Fruit fly (Drosophila melanogaster) whole organism, embryonic: ENCODE measurements around the gene CG34429.

ENCODE experiments used
- Awh ChIP-seq: fragments of 200-800 bp; sonication (Bioruptor generic); IDR thresholded peaks from 2 replicates; pipeline ENCODE4, ENCODE4 v1.3.6; 2022; ENCODE audit warnings: missing biosample characterization, missing genetic modification characterization
- Blimp-1 ChIP-seq: fragments of 200-800 bp; sonication (Bioruptor generic); optimal IDR thresholded peaks from 3 replicates; lab custom pipeline; 2018; ENCODE audit warnings: missing biosample characterization, missing genetic modification characterization, mild to moderate bottlenecking, moderate library complexity, missing genetic modification reagents
- CG10267 ChIP-seq: fragments of 200-800 bp; sonication (Bioruptor generic); optimal IDR thresholded peaks from 2 replicates; lab custom pipeline; 2018; ENCODE audit warnings: missing biosample characterization, mild to moderate bottlenecking, missing genetic modification characterization, moderate library complexity
- CG10979 ChIP-seq: fragments of 200-800 bp; sonication (Bioruptor generic); optimal IDR thresholded peaks from 2 replicates; lab custom pipeline; 2018; ENCODE audit warnings: missing biosample characterization, mild to moderate bottlenecking, missing genetic modification characterization, moderate library complexity
- CG12391 ChIP-seq: fragments of 200-800 bp; sonication (Bioruptor generic); optimal IDR thresholded peaks from 3 replicates; lab custom pipeline; 2018; ENCODE audit warnings: missing biosample characterization, mild to moderate bottlenecking, missing genetic modification characterization, moderate library complexity
- CG14710 ChIP-seq: fragments of 200-800 bp; sonication (Bioruptor generic); optimal IDR thresholded peaks from 3 replicates; lab custom pipeline; 2019; ENCODE audit warnings: missing biosample characterization, mild to moderate bottlenecking, missing genetic modification characterization, moderate library complexity
- CG15479 ChIP-seq: fragments of 200-800 bp; sonication (Bioruptor generic); optimal IDR thresholded peaks from 3 replicates; lab custom pipeline; 2019; ENCODE audit warnings: missing biosample characterization, mild to moderate bottlenecking, missing genetic modification characterization, moderate library complexity
- CG1603 ChIP-seq: fragments of 200-800 bp; sonication (Bioruptor generic); optimal IDR thresholded peaks from 2 replicates; lab custom pipeline; 2019; ENCODE audit warnings: missing biosample characterization, mild to moderate bottlenecking, missing genetic modification characterization, moderate library complexity
- CG17829 ChIP-seq: fragments of 200-800 bp; optimal IDR thresholded peaks from 2 replicates; lab custom pipeline; 2019; ENCODE audit warnings: missing biosample characterization, mild to moderate bottlenecking, missing genetic modification characterization, moderate library complexity
- CG18262 ChIP-seq: fragments of 200-800 bp; optimal IDR thresholded peaks from 3 replicates; lab custom pipeline; 2019; ENCODE audit warnings: missing biosample characterization, mild to moderate bottlenecking, missing genetic modification characterization, moderate library complexity
- CG2712 ChIP-seq: fragments of 200-800 bp; optimal IDR thresholded peaks from 3 replicates; lab custom pipeline; 2019; ENCODE audit warnings: missing biosample characterization, mild to moderate bottlenecking, missing genetic modification characterization, moderate library complexity
- CG31441 ChIP-seq: fragments of 200-800 bp; sonication (Bioruptor generic); IDR thresholded peaks from 2 replicates; pipeline ENCODE4 v1.3.6; 2022; ENCODE audit warnings: missing biosample characterization, missing genetic modification characterization
- CG32772 ChIP-seq: fragments of 200-800 bp; sonication (Bioruptor generic); IDR thresholded peaks from 2 replicates; pipeline ENCODE4 v1.3.6; 2022; ENCODE audit warnings: missing biosample characterization, missing genetic modification characterization
- CG34422 ChIP-seq: fragments of 200-800 bp; sonication (Bioruptor generic); IDR thresholded peaks from 3 replicates; pipeline ENCODE4 v1.3.6; 2022; ENCODE audit warnings: missing biosample characterization, missing genetic modification characterization
- CG3995 ChIP-seq: fragments of 200-800 bp; sonication (Bioruptor generic); optimal IDR thresholded peaks from 3 replicates; lab custom pipeline; 2016; ENCODE audit warnings: missing biosample characterization, missing genetic modification characterization
- CG4730 ChIP-seq: fragments of 200-800 bp; sonication (Bioruptor generic); IDR thresholded peaks from 2 replicates; pipeline ENCODE4 v1.3.6; 2022; ENCODE audit warnings: missing biosample characterization, missing genetic modification characterization
- CG6791 ChIP-seq: fragments of 200-800 bp; sonication (Bioruptor generic); IDR thresholded peaks from 3 replicates; pipeline ENCODE4 v1.3.6; 2022; ENCODE audit warnings: missing biosample characterization, missing genetic modification characterization; ENCODE audit not compliant: partially characterized antibody
- CG7271 ChIP-seq: fragments of 200-800 bp; sonication (Bioruptor generic); optimal IDR thresholded peaks from 2 replicates; lab custom pipeline; 2018; ENCODE audit warnings: missing biosample characterization, mild to moderate bottlenecking, missing genetic modification characterization, moderate library complexity
- CG9727 ChIP-seq: fragments of 200-800 bp; sonication (Bioruptor generic); optimal IDR thresholded peaks from 3 replicates; lab custom pipeline; 2017; ENCODE audit warnings: missing biosample characterization, mild to moderate bottlenecking, missing genetic modification characterization
- D ChIP-seq, 2 experiments: fragments of 200-800 bp in 1 of 2; fragments of >200 bp in 1 of 2; sonication (Bioruptor generic) in 1 of 2; optimal IDR thresholded peaks; 2 replicates in 1 of 2; 3 replicates in 1 of 2; lab custom pipeline; 2017; ENCODE audit warnings: mild to moderate bottlenecking in 1 of 2, missing biosample characterization in 1 of 2, missing genetic modification characterization in 1 of 2, missing genetic modification reagents in 1 of 2
- D19A ChIP-seq: fragments of 200-800 bp; optimal IDR thresholded peaks from 3 replicates; lab custom pipeline; 2019; ENCODE audit warnings: missing biosample characterization, mild to moderate bottlenecking, missing genetic modification characterization, moderate library complexity
- D19B ChIP-seq: fragments of 200-800 bp; sonication (Bioruptor generic); optimal IDR thresholded peaks from 2 replicates; lab custom pipeline; 2017; ENCODE audit warnings: missing biosample characterization, mild to moderate bottlenecking, missing genetic modification characterization
- Dip2 ChIP-seq: fragments of 200-800 bp; sonication (Bioruptor generic); IDR thresholded peaks from 2 replicates; pipeline ENCODE4 v1.3.6; 2022; ENCODE audit warnings: missing biosample characterization, missing genetic modification characterization
- Elba2 ChIP-seq: fragments of 200-800 bp; sonication (Bioruptor generic); optimal IDR thresholded peaks from 3 replicates; lab custom pipeline; 2016; ENCODE audit warnings: missing biosample characterization, missing genetic modification characterization
- Hr51 ChIP-seq, 2 experiments: fragments of 200-800 bp; sonication (Bioruptor generic); optimal IDR thresholded peaks; 2 replicates in 1 of 2; 3 replicates in 1 of 2; lab custom pipeline; 2016 to 2018; ENCODE audit warnings: missing biosample characterization in 2 of 2, missing genetic modification characterization in 2 of 2, mild to moderate bottlenecking in 1 of 2, moderate library complexity in 1 of 2
- Jarid2 ChIP-seq: fragments of 200-800 bp; sonication (Bioruptor generic); optimal IDR thresholded peaks from 3 replicates; lab custom pipeline; 2017; ENCODE audit warnings: mild to moderate bottlenecking, missing biosample characterization, missing genetic modification reagents, missing genetic modification characterization
- NC2β ChIP-seq: fragments of 200-800 bp; sonication (Bioruptor generic); optimal IDR thresholded peaks from 2 replicates; lab custom pipeline; 2016; ENCODE audit warnings: missing biosample characterization, missing genetic modification characterization
- Optix ChIP-seq: fragments of 200-800 bp; sonication (Bioruptor generic); IDR thresholded peaks from 3 replicates; pipeline ENCODE4 v1.3.6; 2022; ENCODE audit warnings: missing biosample characterization, missing genetic modification characterization
- ac ChIP-seq: fragments of 200-800 bp; sonication (Bioruptor generic); optimal IDR thresholded peaks from 3 replicates; lab custom pipeline; 2017; ENCODE audit warnings: missing biosample characterization, mild to moderate bottlenecking, missing genetic modification characterization
- chm ChIP-seq: fragments of 200-800 bp; sonication (Bioruptor generic); IDR thresholded peaks from 2 replicates; pipeline ENCODE4 v1.3.6; 2022; ENCODE audit warnings: missing biosample characterization, missing genetic modification characterization
- corto ChIP-seq: fragments of 200-800 bp; sonication (Bioruptor generic); optimal IDR thresholded peaks from 2 replicates; lab custom pipeline; 2016; ENCODE audit warnings: missing biosample characterization, mild to moderate bottlenecking, missing genetic modification characterization, moderate library complexity
- dmrt11E ChIP-seq: fragments of 200-800 bp; sonication (Bioruptor generic); optimal IDR thresholded peaks from 3 replicates; lab custom pipeline; 2018; ENCODE audit warnings: missing biosample characterization, mild to moderate bottlenecking, missing genetic modification characterization, moderate library complexity
- fd102C ChIP-seq: fragments of 200-800 bp; sonication (Bioruptor generic); optimal IDR thresholded peaks from 2 replicates; lab custom pipeline; 2018; ENCODE audit warnings: missing biosample characterization, mild to moderate bottlenecking, missing genetic modification characterization, moderate library complexity
- gem ChIP-seq: fragments of 200-800 bp; sonication (Bioruptor generic); optimal IDR thresholded peaks from 2 replicates; lab custom pipeline; 2019; ENCODE audit warnings: missing biosample characterization, mild to moderate bottlenecking, missing genetic modification characterization, moderate library complexity
- grau ChIP-seq: fragments of 200-800 bp; optimal IDR thresholded peaks from 3 replicates; lab custom pipeline; 2019; ENCODE audit warnings: missing biosample characterization, mild to moderate bottlenecking, missing genetic modification characterization, moderate library complexity
- kni ChIP-seq: fragments of 200-800 bp; sonication (Bioruptor generic); optimal IDR thresholded peaks from 3 replicates; lab custom pipeline; 2017; ENCODE audit warnings: mild to moderate bottlenecking, missing biosample characterization, missing genetic modification reagents, missing genetic modification characterization
- lola ChIP-seq, 3 experiments: fragments of >200 bp in 2 of 3; fragments of 200-800 bp in 1 of 3; sonication (Bioruptor generic) in 1 of 3; optimal IDR thresholded peaks; 2 replicates each; lab custom pipeline; 2017 to 2019; ENCODE audit warnings: missing biosample characterization in 3 of 3, missing genetic modification characterization in 3 of 3, mild to moderate bottlenecking in 1 of 3, moderate library complexity in 1 of 3
- maf-S ChIP-seq: fragments of 200-800 bp; sonication (Bioruptor generic); optimal IDR thresholded peaks from 2 replicates; lab custom pipeline; 2016; ENCODE audit warnings: missing biosample characterization, missing genetic modification characterization
- nmo ChIP-seq: fragments of 200-800 bp; sonication (Bioruptor generic); optimal IDR thresholded peaks from 2 replicates; lab custom pipeline; 2018; ENCODE audit warnings: missing biosample characterization, mild to moderate bottlenecking, missing genetic modification characterization, moderate library complexity
- phol ChIP-seq: fragments of 200-800 bp; sonication (Bioruptor generic); optimal IDR thresholded peaks from 3 replicates; lab custom pipeline; 2018; ENCODE audit warnings: missing biosample characterization, mild to moderate bottlenecking, missing genetic modification characterization, moderate library complexity
- prd ChIP-seq, 3 experiments: fragments of >200 bp in 2 of 3; fragments of 200-800 bp in 1 of 3; sonication (Bioruptor generic) in 1 of 3; optimal IDR thresholded peaks in 2 of 3; IDR thresholded peaks in 1 of 3; 2 replicates in 2 of 3; 3 replicates in 1 of 3; pipeline versions ENCODE4 v1.3.6 to Lab custom; 2017 to 2022; ENCODE audit warnings: missing biosample characterization in 1 of 3, missing genetic modification characterization in 1 of 3
- sens ChIP-seq: fragments of 200-800 bp; sonication (Bioruptor generic); peaks from one replicate; lab custom pipeline; 2016; ENCODE audit warnings: missing biosample characterization, missing genetic modification characterization
- sima ChIP-seq: fragments of 200-800 bp; sonication (Bioruptor generic); optimal IDR thresholded peaks from 2 replicates; lab custom pipeline; 2016; ENCODE audit warnings: missing biosample characterization, missing genetic modification characterization
- tll ChIP-seq, 2 experiments: fragments of 200-800 bp in 1 of 2; fragments of >200 bp in 1 of 2; sonication (Bioruptor generic) in 1 of 2; optimal IDR thresholded peaks; 2 replicates each; lab custom pipeline; 2017 to 2019; ENCODE audit warnings: missing biosample characterization in 2 of 2, missing genetic modification characterization in 2 of 2, mild to moderate bottlenecking in 1 of 2, moderate library complexity in 1 of 2
- trem ChIP-seq: fragments of 200-800 bp; optimal IDR thresholded peaks from 3 replicates; lab custom pipeline; 2019; ENCODE audit warnings: missing biosample characterization, mild to moderate bottlenecking, missing genetic modification characterization, moderate library complexity
- zen ChIP-seq: fragments of 200-800 bp; sonication (Bioruptor generic); optimal IDR thresholded peaks from 3 replicates; lab custom pipeline; 2018; ENCODE audit warnings: missing biosample characterization, mild to moderate bottlenecking, missing genetic modification characterization, moderate library complexity
- zf30C ChIP-seq: fragments of 200-800 bp; sonication (Bioruptor generic); optimal IDR thresholded peaks from 3 replicates; lab custom pipeline; 2018; ENCODE audit warnings: missing biosample characterization, mild to moderate bottlenecking, missing genetic modification characterization

The CG34429 gene

DNA sequence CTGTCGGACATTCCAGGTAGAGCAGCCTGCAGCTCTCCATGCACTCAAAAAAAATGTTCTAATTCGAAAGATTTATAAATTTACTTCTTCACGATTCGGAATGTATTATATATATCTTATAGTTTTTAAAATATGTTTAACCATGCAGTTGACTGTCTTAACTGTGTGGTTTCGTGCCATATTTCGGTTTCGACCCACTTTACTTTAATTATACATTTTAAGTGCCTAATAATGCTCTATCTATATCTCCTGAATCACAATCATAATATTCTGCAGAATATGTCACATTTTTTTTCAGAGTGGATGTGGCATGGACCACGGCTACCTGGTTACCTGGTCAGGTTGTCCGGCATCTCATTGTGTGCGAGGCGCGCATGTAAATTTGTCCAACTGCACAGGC lies 13.2 kb upstream of the CG34429 start:
- peak; percentile 40 for TF ChIP-seq CG10267 (tag; lab: Kevin White, UChicago)
- TF ChIP-seq NC2β (GFP tag; lab: Kevin White, UChicago) = no peak
- no peak for TF ChIP-seq maf-S (GFP tag; lab: Kevin White, UChicago)
- peak; percentile 15 for TF ChIP-seq phol (tag; lab: Kevin White, UChicago)
- no peak for TF ChIP-seq Jarid2 (GFP tag; lab: Kevin White, UChicago)
- no peak for TF ChIP-seq sima (GFP tag; lab: Kevin White, UChicago)
- no peak for TF ChIP-seq Dip2 (GFP tag; lab: Robert Waterston, UW)
- peak; percentile 84 for TF ChIP-seq zf30C (GFP tag; lab: Kevin White, UChicago)
- no peak for TF ChIP-seq D (optimal IDR thresholded peaks at IDR 0.05; lab: Kevin White, UChicago)
- peak; percentile 4 for TF ChIP-seq D (GFP tag; optimal IDR thresholded peaks at IDR 0.05; lab: Kevin White, UChicago)
- TF ChIP-seq nmo (GFP tag; lab: Kevin White, UChicago) = peak; percentile 30
- peak; percentile 36 for TF ChIP-seq gem (tag; lab: Kevin White, UChicago)
- peak; percentile 11 for TF ChIP-seq corto (GFP tag; lab: Kevin White, UChicago)
- TF ChIP-seq CG32772 = peak; percentile 21; the same call in 1 of the 2 replicates
- TF ChIP-seq Elba2 = peak; percentile 30
- TF ChIP-seq zen (tag; lab: Kevin White, UChicago) = peak; percentile 83
- TF ChIP-seq D19A = peak; percentile 15
- TF ChIP-seq Awh (GFP tag; lab: Robert Waterston, UW) = 0 out of 2 replicates have a peak, but pooled peaks have one; percentile 9
- no peak for TF ChIP-seq prd (optimal IDR thresholded peaks at IDR 0.05; lab: Kevin White, UChicago)
- peak; percentile 4; the same call in 1 of the 3 replicates for TF ChIP-seq prd (GFP tag; IDR thresholded peaks at IDR 0.05; lab: Robert Waterston, UW)
- peak; percentile 49 for TF ChIP-seq CG18262
- TF ChIP-seq CG10979 = peak; percentile 52
- TF ChIP-seq sens (GFP tag; lab: Kevin White, UChicago) = peak; percentile 64
- TF ChIP-seq CG15479 (GFP tag; lab: Kevin White, UChicago) = peak; percentile 89
- TF ChIP-seq Blimp-1 (GFP tag; lab: Kevin White, UChicago) = no peak
- peak; percentile 1 for TF ChIP-seq grau (tag; lab: Kevin White, UChicago)
- TF ChIP-seq Hr51 (GFP tag; optimal IDR thresholded peaks at IDR 0.05; lab: Kevin White, UChicago) = no peak
- TF ChIP-seq CG7271 = peak; percentile 3
- peak; percentile 67 for TF ChIP-seq dmrt11E
- TF ChIP-seq tll (GFP tag; optimal IDR thresholded peaks at IDR 0.05; lab: Kevin White, UChicago) = peak in 1 of 2 experiments; percentile 65
- no peak for TF ChIP-seq Optix (GFP tag; lab: Robert Waterston, UW)
- TF ChIP-seq trem = peak; percentile 3
- TF ChIP-seq CG17829 (tag; lab: Kevin White, UChicago) = peak; percentile 35
- no peak for TF ChIP-seq CG6791 (GFP tag; lab: Robert Waterston, UW)
- TF ChIP-seq fd102C (GFP tag; lab: Kevin White, UChicago) = peak; percentile 61
- peak; percentile 11 for TF ChIP-seq ac (GFP tag; lab: Kevin White, UChicago)
- TF ChIP-seq CG2712 (tag; lab: Kevin White, UChicago) = peak; percentile 55
- TF ChIP-seq CG12391 (tag; lab: Kevin White, UChicago) = peak; percentile 14
- no peak for TF ChIP-seq CG4730 (GFP tag; lab: Robert Waterston, UW)
- peak; percentile 8 for TF ChIP-seq CG1603 (tag; lab: Kevin White, UChicago)
- TF ChIP-seq CG3995 (GFP tag; lab: Kevin White, UChicago) = no peak
- TF ChIP-seq D19B (GFP tag; lab: Kevin White, UChicago) = no peak
- TF ChIP-seq lola (GFP tag; optimal IDR thresholded peaks at IDR 0.05; lab: Kevin White, UChicago) = peak in 1 of 3 experiments; percentile 54
- TF ChIP-seq chm (GFP tag; lab: Robert Waterston, UW) = peak; percentile 14; the same call in 1 of the 2 replicates
- peak; percentile 42 for TF ChIP-seq CG31441
- 0 out of 3 replicates have a peak, but pooled peaks have one; percentile 13 for TF ChIP-seq CG34422 (GFP tag; lab: Robert Waterston, UW)
- TF ChIP-seq CG14710 (tag; lab: Kevin White, UChicago) = peak; percentile 56
- TF ChIP-seq CG9727 (GFP tag; lab: Kevin White, UChicago) = peak; percentile 70
- peak; percentile 43 for TF ChIP-seq kni (GFP tag; lab: Kevin White, UChicago)
